Worm (Caenorhabditis elegans): ENCODE data around the gene Y6G8.15.

DNA sequence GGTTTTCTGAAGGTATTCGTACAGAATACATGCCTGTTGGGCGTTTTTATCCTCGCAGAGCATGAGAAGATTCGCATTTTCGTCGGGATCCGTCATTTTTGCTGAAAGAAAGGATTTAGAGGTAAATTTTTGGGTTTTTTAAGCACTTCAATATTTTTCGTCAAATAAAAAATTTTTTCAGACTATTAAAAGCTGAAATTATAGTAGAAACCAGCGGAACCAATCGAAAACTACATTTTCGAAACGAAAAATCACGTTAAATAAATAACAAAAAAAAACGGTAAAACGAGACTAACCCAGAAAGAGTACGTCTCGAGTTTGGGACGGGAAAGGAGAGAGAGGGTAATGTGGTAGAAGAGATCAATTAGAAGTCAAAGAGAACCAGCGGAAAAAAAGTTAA, 40.0 kb upstream of the Y6G8.15 start, which contains the start of gene fbxa-192:
- TF ChIP-seq hmg-4 (GFP tag; optimal IDR thresholded peaks at IDR 0.05) (no peak), pes-1 (GFP tag; IDR thresholded peaks at IDR 0.05) (no peak)
